Fruit fly (Drosophila melanogaster) whole organism, embryonic: Measurements from ENCODE around the gene Pfdn2.

ENCODE experiments used
- Atf-2 ChIP-seq: fragments of 200-800 bp; sonication (Bioruptor generic); optimal IDR thresholded peaks from 2 replicates; lab custom pipeline; 2016; ENCODE audit warnings: missing biosample characterization, missing genetic modification characterization
- BEAF-32 ChIP-seq: fragments of 200-800 bp; sonication (Bioruptor generic); optimal IDR thresholded peaks from 3 replicates; lab custom pipeline; 2017; ENCODE audit warnings: missing biosample characterization, missing genetic modification characterization, mild to moderate bottlenecking, moderate library complexity, missing genetic modification reagents
- BtbVII ChIP-seq: fragments of 200-800 bp; sonication (Bioruptor generic); optimal IDR thresholded peaks from 3 replicates; lab custom pipeline; 2017; ENCODE audit warnings: missing biosample characterization, mild to moderate bottlenecking, missing genetic modification characterization
- Bteb2 ChIP-seq: fragments of 200-800 bp; sonication (Bioruptor generic); optimal IDR thresholded peaks from 2 replicates; lab custom pipeline; 2016; ENCODE audit warnings: missing biosample characterization, missing genetic modification characterization
- CG10321 ChIP-seq: fragments of 200-800 bp; sonication (Bioruptor generic); IDR thresholded peaks from 2 replicates; pipeline ENCODE4 v1.3.6; 2022; ENCODE audit warnings: missing biosample characterization, missing genetic modification characterization
- CG11085 ChIP-seq: fragments of 200-800 bp; sonication (Bioruptor generic); IDR thresholded peaks from 2 replicates; pipeline ENCODE4 v1.3.6; 2022; ENCODE audit warnings: missing biosample characterization, missing genetic modification characterization
- CG11398 ChIP-seq: fragments of 200-800 bp; sonication (Bioruptor generic); optimal IDR thresholded peaks from 2 replicates; lab custom pipeline; 2016; ENCODE audit warnings: missing biosample characterization, missing genetic modification characterization
- CG11695 ChIP-seq: fragments of 200-800 bp; sonication (Bioruptor generic); IDR thresholded peaks from 3 replicates; pipeline ENCODE4 v1.3.6; 2022; ENCODE audit warnings: missing biosample characterization, missing genetic modification characterization
- CG11696 ChIP-seq: fragments of 200-800 bp; sonication (Bioruptor generic); IDR thresholded peaks from 2 replicates; pipeline ENCODE4 v1.3.6; 2022; ENCODE audit warnings: missing biosample characterization, missing genetic modification characterization
- CG12659 ChIP-seq: fragments of 200-800 bp; sonication (Bioruptor generic); optimal IDR thresholded peaks from 3 replicates; lab custom pipeline; 2017; ENCODE audit warnings: mild to moderate bottlenecking, missing biosample characterization, missing genetic modification reagents, missing genetic modification characterization
- CG14441 ChIP-seq: fragments of 200-800 bp; sonication (Bioruptor generic); IDR thresholded peaks from 2 replicates; pipeline ENCODE4 v1.3.6; 2022; ENCODE audit warnings: missing biosample characterization, missing genetic modification characterization
- CG1529 ChIP-seq: fragments of 200-800 bp; sonication (Bioruptor generic); optimal IDR thresholded peaks from 3 replicates; lab custom pipeline; 2018; ENCODE audit warnings: missing biosample characterization, missing genetic modification characterization
- CG16863 ChIP-seq: fragments of 200-800 bp; sonication (Bioruptor generic); optimal IDR thresholded peaks from 3 replicates; lab custom pipeline; 2016; ENCODE audit warnings: missing biosample characterization, missing genetic modification characterization
- CG17361 ChIP-seq: fragments of 200-800 bp; sonication (Bioruptor generic); IDR thresholded peaks from 3 replicates; pipeline ENCODE4 v1.3.6; 2022; ENCODE audit warnings: missing biosample characterization, missing genetic modification characterization
- CG30020 ChIP-seq: fragments of 200-800 bp; optimal IDR thresholded peaks from 2 replicates; lab custom pipeline; 2019; ENCODE audit warnings: missing biosample characterization, mild to moderate bottlenecking, missing genetic modification characterization, moderate library complexity
- CG3163 ChIP-seq: fragments of 200-800 bp; sonication (Bioruptor generic); optimal IDR thresholded peaks from 3 replicates; lab custom pipeline; 2016; ENCODE audit warnings: missing biosample characterization, missing genetic modification characterization
- CG33557 ChIP-seq: fragments of 200-800 bp; sonication (Bioruptor generic); optimal IDR thresholded peaks from 2 replicates; lab custom pipeline; 2019; ENCODE audit warnings: missing biosample characterization, mild to moderate bottlenecking, missing genetic modification characterization, moderate library complexity
- CG3847 ChIP-seq: fragments of 200-800 bp; sonication (Bioruptor generic); IDR thresholded peaks from 2 replicates; pipeline ENCODE4 v1.3.6; 2022; ENCODE audit warnings: missing biosample characterization, missing genetic modification characterization
- CG8281 ChIP-seq: fragments of 200-800 bp; sonication (Bioruptor generic); optimal IDR thresholded peaks from 2 replicates; lab custom pipeline; 2018; ENCODE audit warnings: missing biosample characterization, mild to moderate bottlenecking, missing genetic modification characterization, moderate library complexity
- CG8290 ChIP-seq, 3 experiments: fragments of 200-800 bp; sonication (Bioruptor generic); optimal IDR thresholded peaks; 2 replicates each; lab custom pipeline; 2016 to 2019; ENCODE audit warnings: missing biosample characterization in 3 of 3, missing genetic modification characterization in 3 of 3, mild to moderate bottlenecking in 2 of 3, moderate library complexity in 1 of 3
- CG8478 ChIP-seq: fragments of >200 bp; optimal IDR thresholded peaks from 2 replicates; lab custom pipeline; 2018
- CG9817 ChIP-seq: fragments of 200-800 bp; sonication (Bioruptor generic); optimal IDR thresholded peaks from 2 replicates; lab custom pipeline; 2018; ENCODE audit warnings: missing biosample characterization, mild to moderate bottlenecking, missing genetic modification characterization, moderate library complexity
- HLH54F ChIP-seq: fragments of 200-800 bp; sonication (Bioruptor generic); optimal IDR thresholded peaks from 3 replicates; lab custom pipeline; 2016; ENCODE audit warnings: missing biosample characterization, missing genetic modification characterization
- Hmr ChIP-seq: fragments of 200-800 bp; sonication (Bioruptor generic); optimal IDR thresholded peaks from 3 replicates; lab custom pipeline; 2017; ENCODE audit warnings: mild to moderate bottlenecking, missing biosample characterization, missing genetic modification reagents, missing genetic modification characterization
- Jarid2 ChIP-seq: fragments of 200-800 bp; sonication (Bioruptor generic); optimal IDR thresholded peaks from 3 replicates; lab custom pipeline; 2017; ENCODE audit warnings: mild to moderate bottlenecking, missing biosample characterization, missing genetic modification reagents, missing genetic modification characterization
- Nf-YB ChIP-seq: fragments of 200-800 bp; sonication (Bioruptor generic); optimal IDR thresholded peaks from 3 replicates; lab custom pipeline; 2019; ENCODE audit warnings: missing biosample characterization, mild to moderate bottlenecking, missing genetic modification characterization, moderate library complexity
- Poxn ChIP-seq: fragments of 200-800 bp; sonication (Bioruptor generic); IDR thresholded peaks from 2 replicates; pipeline ENCODE4 v1.3.6; 2022; ENCODE audit warnings: missing biosample characterization, missing genetic modification characterization
- Rx ChIP-seq: fragments of 200-800 bp; sonication (Bioruptor generic); IDR thresholded peaks from 2 replicates; pipeline ENCODE4 v1.3.6; 2022; ENCODE audit warnings: missing biosample characterization, missing genetic modification characterization
- Side ChIP-seq: fragments of 200-800 bp; sonication (Bioruptor generic); optimal IDR thresholded peaks from 2 replicates; lab custom pipeline; 2016; ENCODE audit warnings: missing biosample characterization, missing genetic modification characterization
- Trl ChIP-seq, 3 experiments: fragments of >200 bp in 2 of 3; fragments of 200-800 bp in 1 of 3; sonication (Bioruptor generic) in 1 of 3; optimal IDR thresholded peaks; 2 replicates in 1 of 3; 3 replicates in 2 of 3; lab custom pipeline; 2016 to 2017; ENCODE audit warnings: missing biosample characterization in 1 of 3, missing genetic modification characterization in 1 of 3
- abd-A ChIP-seq: fragments of 200-800 bp; sonication (Bioruptor generic); optimal IDR thresholded peaks from 3 replicates; lab custom pipeline; 2019; ENCODE audit warnings: missing biosample characterization, mild to moderate bottlenecking, missing genetic modification characterization, moderate library complexity
- al ChIP-seq: fragments of 200-800 bp; sonication (Bioruptor generic); IDR thresholded peaks from 2 replicates; pipeline ENCODE4 v1.3.6; 2022; ENCODE audit warnings: missing biosample characterization, missing genetic modification characterization
- amos ChIP-seq: fragments of 200-800 bp; sonication (Bioruptor generic); IDR thresholded peaks from 2 replicates; pipeline ENCODE4 v1.3.6; 2022; ENCODE audit warnings: missing biosample characterization, missing genetic modification characterization; ENCODE audit not compliant: partially characterized antibody
- ase ChIP-seq: fragments of 200-800 bp; sonication (Bioruptor generic); IDR thresholded peaks from 3 replicates; pipeline ENCODE4 v1.3.6; 2022; ENCODE audit warnings: missing biosample characterization, missing genetic modification characterization
- bbx ChIP-seq: fragments of 200-800 bp; sonication (Bioruptor generic); IDR thresholded peaks from 2 replicates; pipeline ENCODE4 v1.3.6; 2022; ENCODE audit warnings: missing biosample characterization, missing genetic modification characterization; ENCODE audit not compliant: partially characterized antibody
- cg ChIP-seq: fragments of 200-800 bp; sonication (Bioruptor generic); optimal IDR thresholded peaks from 3 replicates; lab custom pipeline; 2019; ENCODE audit warnings: missing biosample characterization, mild to moderate bottlenecking, missing genetic modification characterization, moderate library complexity
- chinmo ChIP-seq: fragments of 200-800 bp; sonication (Bioruptor generic); IDR thresholded peaks from 4 replicates; pipeline ENCODE4 v1.3.6; 2022; ENCODE audit warnings: missing biosample characterization, missing genetic modification characterization; ENCODE audit not compliant: partially characterized antibody
- danr ChIP-seq: fragments of 200-800 bp; sonication (Bioruptor generic); IDR thresholded peaks from 2 replicates; pipeline ENCODE4 v1.3.6; 2022; ENCODE audit warnings: missing biosample characterization, missing genetic modification characterization
- dm ChIP-seq: fragments of 200-800 bp; sonication (Bioruptor generic); optimal IDR thresholded peaks from 3 replicates; lab custom pipeline; 2016; ENCODE audit warnings: missing biosample characterization, missing genetic modification characterization
- eyg ChIP-seq: fragments of 200-800 bp; sonication (Bioruptor generic); optimal IDR thresholded peaks from 3 replicates; lab custom pipeline; 2016; ENCODE audit warnings: missing biosample characterization, missing genetic modification characterization
- ftz-f1 ChIP-seq: fragments of 200-800 bp; sonication (Bioruptor generic); optimal IDR thresholded peaks from 2 replicates; lab custom pipeline; 2016; ENCODE audit warnings: missing biosample characterization, missing genetic modification characterization
- grau ChIP-seq: fragments of 200-800 bp; optimal IDR thresholded peaks from 3 replicates; lab custom pipeline; 2019; ENCODE audit warnings: missing biosample characterization, mild to moderate bottlenecking, missing genetic modification characterization, moderate library complexity
- grn ChIP-seq: fragments of 200-800 bp; sonication (Bioruptor generic); optimal IDR thresholded peaks from 3 replicates; lab custom pipeline; 2017; ENCODE audit warnings: missing biosample characterization, missing genetic modification characterization
- klu ChIP-seq: fragments of 200-800 bp; sonication (Bioruptor generic); IDR thresholded peaks from 2 replicates; pipeline ENCODE4 v1.3.6; 2022; ENCODE audit warnings: missing biosample characterization, missing genetic modification characterization
- ro ChIP-seq: fragments of 200-800 bp; sonication (Bioruptor generic); IDR thresholded peaks from 2 replicates; pipeline ENCODE4 v1.3.6; 2022; ENCODE audit warnings: missing biosample characterization, missing genetic modification characterization
- salm ChIP-seq: fragments of 200-800 bp; sonication (Bioruptor generic); optimal IDR thresholded peaks from 2 replicates; lab custom pipeline; 2018; ENCODE audit warnings: missing biosample characterization, mild to moderate bottlenecking, missing genetic modification characterization
- sr ChIP-seq: fragments of 200-800 bp; sonication (Bioruptor generic); IDR thresholded peaks from 3 replicates; pipeline ENCODE4 v1.3.6; 2022; ENCODE audit warnings: missing biosample characterization, missing genetic modification characterization
- tap ChIP-seq: fragments of 200-800 bp; optimal IDR thresholded peaks from 3 replicates; lab custom pipeline; 2019; ENCODE audit warnings: missing biosample characterization, mild to moderate bottlenecking, missing genetic modification characterization, moderate library complexity
- tio ChIP-seq: fragments of 200-800 bp; sonication (Bioruptor generic); optimal IDR thresholded peaks from 2 replicates; lab custom pipeline; 2017; ENCODE audit warnings: missing biosample characterization, missing genetic modification characterization, inconsistent platforms
- toy ChIP-seq: fragments of 200-800 bp; sonication (Bioruptor generic); IDR thresholded peaks from 2 replicates; pipeline ENCODE4 v1.3.6; 2022; ENCODE audit warnings: missing biosample characterization, missing genetic modification characterization
- yki ChIP-seq: fragments of >200 bp; optimal IDR thresholded peaks from 3 replicates; lab custom pipeline; 2018

Gene Pfdn2

dm6 chr3L:11047877-11048276 lies 26.3 kb downstream of the Pfdn2 start (continued):
- TF ChIP-seq Atf-2 (GFP tag; lab: Kevin White, UChicago) (peak; percentile 79), cg (GFP tag; lab: Kevin White, UChicago) (no peak), tap (tag; lab: Kevin White, UChicago) (no peak), CG11695 (GFP tag; lab: Robert Waterston, UW) (no peak), Poxn (GFP tag; lab: Robert Waterston, UW) (no peak), CG17361 (GFP tag; lab: Robert Waterston, UW) (peak; percentile 72), CG8478 (lab: Kevin White, UChicago) (no peak), bbx (no peak), BEAF-32 (GFP tag; lab: Kevin White, UChicago) (no peak), al (no peak), CG9817 (tag; lab: Kevin White, UChicago) (peak; percentile 65), eyg (peak; percentile 37), CG1529 (peak; percentile 48), CG3163 (peak; percentile 64), Bteb2 (GFP tag; lab: Kevin White, UChicago) (no peak), yki (no peak), grn (GFP tag; lab: Kevin White, UChicago) (no peak), tio (GFP tag; lab: Kevin White, UChicago) (peak; percentile 33), salm (tag; lab: Kevin White, UChicago) (no peak), Hmr (peak; percentile 75), BtbVII (GFP tag; lab: Kevin White, UChicago) (peak; percentile 24), CG11398 (GFP tag; lab: Kevin White, UChicago) (peak; percentile 32), CG3847 (peak; percentile 77; the same call in 1 of the 2 replicates), Nf-YB (GFP tag; lab: Kevin White, UChicago) (no peak), chinmo (GFP tag; lab: Robert Waterston, UW) (no peak), CG12659 (GFP tag; lab: Kevin White, UChicago) (peak; percentile 46), abd-A (tag; lab: Kevin White, UChicago) (no peak), grau (tag; lab: Kevin White, UChicago) (peak; percentile 70), CG30020 (no peak), sr (GFP tag; lab: Robert Waterston, UW) (peak; percentile 82; the same call in 2 of the 3 replicates), CG8281 (tag; lab: Kevin White, UChicago) (peak; percentile 48), CG33557 (GFP tag; lab: Kevin White, UChicago) (peak; percentile 53), CG11085 (GFP tag; lab: Robert Waterston, UW) (peak; percentile 69; the same call in 1 of the 2 replicates), CG14441 (GFP tag; lab: Robert Waterston, UW) (peak; percentile 72), dm (GFP tag; lab: Kevin White, UChicago) (peak; percentile 69), danr (GFP tag; lab: Robert Waterston, UW) (no peak), Rx (peak; percentile 71), ro (GFP tag; lab: Robert Waterston, UW) (no peak; the same call in 1 of the 2 replicates), ftz-f1 (GFP tag; lab: Kevin White, UChicago) (peak; percentile 41), CG16863 (GFP tag; lab: Kevin White, UChicago) (peak; percentile 81), ase (GFP tag; lab: Robert Waterston, UW) (peak; percentile 82; the same call in 2 of the 3 replicates), Trl (optimal IDR thresholded peaks at IDR 0.05; lab: Kevin White, UChicago) (no peak), Trl (GFP tag; optimal IDR thresholded peaks at IDR 0.05; lab: Kevin White, UChicago) (peak; percentile 82), amos (peak; percentile 20; the same call in 1 of the 2 replicates), Side (peak; percentile 70), Jarid2 (GFP tag; lab: Kevin White, UChicago) (peak; percentile 51), CG11696 (GFP tag; lab: Robert Waterston, UW) (no peak), klu (GFP tag; lab: Robert Waterston, UW) (no peak), toy (GFP tag; lab: Robert Waterston, UW) (no peak), HLH54F (GFP tag; lab: Kevin White, UChicago) (peak; percentile 44), CG10321 (no peak), CG8290 (GFP tag; optimal IDR thresholded peaks at IDR 0.05; lab: Kevin White, UChicago) (peak; percentile 48), CG8290 (tag; optimal IDR thresholded peaks at IDR 0.05; lab: Kevin White, UChicago) (peak; percentile 28 to 92)
